Worm (Caenorhabditis elegans) whole organism, L1 larva: ENCODE data around the gene sri-10.

Experiments
- C04F5.9 ChIP-seq: sonication (generic microtip); optimal IDR thresholded peaks from 2 replicates; lab custom pipeline; 2016; ENCODE audit warnings: missing genetic modification characterization, missing compliant biosample characterization
- alr-1 ChIP-seq: fragments of 200-800 bp; sonication (Bioruptor generic); optimal IDR thresholded peaks from 2 replicates; lab custom pipeline; 2018; ENCODE audit warnings: borderline replicate concordance, mild to moderate bottlenecking, missing genetic modification characterization, missing compliant biosample characterization
- ama-1 ChIP-seq: fragments of 150-350 bp; optimal IDR thresholded peaks from 2 replicates; lab custom pipeline; 2014
- blmp-1 ChIP-seq: fragments of 150-350 bp; optimal IDR thresholded peaks from 2 replicates; lab custom pipeline; 2014; ENCODE audit warnings: missing biosample characterization, missing genetic modification characterization
- ceh-82 ChIP-seq, 3 experiments: fragments of 150-350 bp in 1 of 3; sonication (generic microtip) in 2 of 3; optimal IDR thresholded peaks; 2 replicates each; lab custom pipeline; 2014 to 2017; ENCODE audit warnings: missing biosample characterization in 3 of 3, missing genetic modification characterization in 3 of 3
- ceh-88 ChIP-seq: fragments of 200-800 bp; sonication (Bioruptor generic); IDR thresholded peaks from 2 replicates; pipeline ENCODE4 v1.3.6; 2022; ENCODE audit warnings: missing genetic modification characterization, missing compliant biosample characterization
- ceh-90 ChIP-seq: sonication (generic microtip); optimal IDR thresholded peaks from 2 replicates; lab custom pipeline; 2016; ENCODE audit warnings: missing genetic modification characterization, missing compliant biosample characterization
- ces-1 ChIP-seq: fragments of 150-350 bp; optimal IDR thresholded peaks from 2 replicates; lab custom pipeline; 2014; ENCODE audit warnings: missing biosample characterization, missing genetic modification reagents, missing genetic modification characterization
- dsc-1 ChIP-seq: sonication (generic microtip); optimal IDR thresholded peaks from 2 replicates; lab custom pipeline; 2016; ENCODE audit warnings: mild to moderate bottlenecking, missing genetic modification characterization, missing compliant biosample characterization
- efl-1 ChIP-seq, 4 experiments: fragments of 150-350 bp; optimal IDR thresholded peaks in 3 of 4; peaks in 1 of 4; 1 replicate in 1 of 4; 2 replicates in 3 of 4; lab custom pipeline; 2014; ENCODE audit warnings: missing biosample characterization in 2 of 4, missing genetic modification characterization in 2 of 4, missing genetic modification reagents in 2 of 4
- efl-3 ChIP-seq: fragments of 200-800 bp; sonication (Bioruptor generic); optimal IDR thresholded peaks from 2 replicates; lab custom pipeline; 2018; ENCODE audit warnings: mild to moderate bottlenecking, missing genetic modification characterization, missing compliant biosample characterization
- egl-13 ChIP-seq: sonication (generic microtip); optimal IDR thresholded peaks from 2 replicates; lab custom pipeline; 2016; ENCODE audit warnings: missing genotype, missing genetic modification reagents, missing genetic modification characterization, missing compliant biosample characterization
- elt-3 ChIP-seq, 6 experiments: fragments of 150-350 bp in 1 of 6; sonication (generic microtip); optimal IDR thresholded peaks; 2 replicates each; lab custom pipeline; 2017 to 2018; ENCODE audit warnings: missing biosample characterization in 6 of 6, missing genetic modification characterization in 6 of 6, inconsistent platforms in 1 of 6
- ets-5 ChIP-seq: fragments of 200-800 bp; sonication (Bioruptor generic); IDR thresholded peaks from 2 replicates; pipeline ENCODE4 v1.3.6; 2022; ENCODE audit warnings: missing genetic modification characterization, missing compliant biosample characterization
- fkh-10 ChIP-seq: sonication (generic microtip); optimal IDR thresholded peaks from 2 replicates; lab custom pipeline; 2017; ENCODE audit warnings: missing biosample characterization, missing genetic modification reagents, missing genetic modification characterization
- fkh-4 ChIP-seq: sonication (generic microtip); optimal IDR thresholded peaks from 2 replicates; lab custom pipeline; 2016; ENCODE audit warnings: missing compliant biosample characterization, missing genetic modification characterization, borderline replicate concordance
- grh-1 ChIP-seq: fragments of 200-800 bp; sonication (Bioruptor generic); IDR thresholded peaks from 2 replicates; pipeline ENCODE4 v1.3.6; 2022; ENCODE audit warnings: missing genetic modification reagents, missing genetic modification characterization, missing compliant biosample characterization
- hlh-17 ChIP-seq: fragments of 200-800 bp; sonication (Bioruptor generic); optimal IDR thresholded peaks from 2 replicates; lab custom pipeline; 2018; ENCODE audit warnings: missing genetic modification characterization, mild to moderate bottlenecking, missing compliant biosample characterization, moderate library complexity, borderline replicate concordance
- jun-1 ChIP-seq: fragments of 150-350 bp; optimal IDR thresholded peaks from 2 replicates; lab custom pipeline; 2014; ENCODE audit warnings: missing biosample characterization, missing genetic modification reagents, missing genetic modification characterization
- lin-13 ChIP-seq: fragments of 150-350 bp; optimal IDR thresholded peaks from 2 replicates; lab custom pipeline; 2014; ENCODE audit warnings: missing biosample characterization, missing genetic modification reagents, missing genetic modification characterization
- lin-14 ChIP-seq: fragments of 200-800 bp; sonication (Bioruptor generic); optimal IDR thresholded peaks from 2 replicates; lab custom pipeline; 2018; ENCODE audit warnings: mild to moderate bottlenecking, missing genetic modification characterization, moderate library complexity, missing compliant biosample characterization
- lin-39 ChIP-seq: fragments of 150-350 bp; optimal IDR thresholded peaks from 2 replicates; lab custom pipeline; 2014; ENCODE audit warnings: missing biosample characterization, missing genetic modification reagents, missing genetic modification characterization
- lir-3 ChIP-seq: sonication (generic microtip); optimal IDR thresholded peaks from 2 replicates; lab custom pipeline; 2016; ENCODE audit warnings: mild to moderate bottlenecking, missing genetic modification characterization, moderate library complexity, missing compliant biosample characterization; ENCODE audit not compliant: poor library complexity
- lsy-2 ChIP-seq, 2 experiments: fragments of 150-350 bp; optimal IDR thresholded peaks; 2 replicates each; lab custom pipeline; 2014; ENCODE audit warnings: missing biosample characterization in 2 of 2, missing genetic modification characterization in 2 of 2
- mab-9 ChIP-seq: fragments of 200-800 bp; sonication (Bioruptor generic); IDR thresholded peaks from 2 replicates; pipeline ENCODE4 v1.3.6; 2022; ENCODE audit warnings: missing genetic modification reagents, missing genetic modification characterization, missing compliant biosample characterization
- mef-2 ChIP-seq: fragments of 150-350 bp; optimal IDR thresholded peaks from 2 replicates; lab custom pipeline; 2014; ENCODE audit warnings: missing biosample characterization, missing genetic modification characterization
- mep-1 ChIP-seq: fragments of 150-350 bp; optimal IDR thresholded peaks from 2 replicates; lab custom pipeline; 2014; ENCODE audit warnings: missing biosample characterization, missing genetic modification characterization
- nhr-11 ChIP-seq: fragments of 150-350 bp; optimal IDR thresholded peaks from 2 replicates; lab custom pipeline; 2014; ENCODE audit warnings: missing biosample characterization, missing genetic modification characterization
- nhr-19 ChIP-seq: fragments of 200-800 bp; sonication (Bioruptor generic); conservative IDR thresholded peaks from 2 replicates; pipeline ENCODE4 v1.3.6; 2022; ENCODE audit warnings: missing genetic modification characterization, missing compliant biosample characterization
- nhr-71 ChIP-seq: sonication (generic microtip); optimal IDR thresholded peaks from 2 replicates; lab custom pipeline; 2016; ENCODE audit warnings: mild to moderate bottlenecking, missing genetic modification characterization, moderate library complexity, missing compliant biosample characterization
- nhr-76 ChIP-seq: sonication (generic microtip); optimal IDR thresholded peaks from 2 replicates; lab custom pipeline; 2017; ENCODE audit warnings: missing biosample characterization, missing genetic modification characterization
- nhr-84 ChIP-seq: sonication (generic microtip); optimal IDR thresholded peaks from 2 replicates; lab custom pipeline; 2017; ENCODE audit warnings: missing biosample characterization, missing genetic modification characterization
- pag-3 ChIP-seq: sonication (generic microtip); optimal IDR thresholded peaks from 2 replicates; lab custom pipeline; 2017; ENCODE audit warnings: missing genetic modification characterization, mild to moderate bottlenecking, missing compliant biosample characterization, antibody characterized with exemption, borderline replicate concordance; ENCODE audit not compliant: insufficient read depth
- pqm-1 ChIP-seq: sonication (generic microtip); optimal IDR thresholded peaks from 3 replicates; lab custom pipeline; 2017; ENCODE audit warnings: missing biosample characterization, missing genetic modification characterization
- snu-23 ChIP-seq: sonication (generic microtip); optimal IDR thresholded peaks from 2 replicates; lab custom pipeline; 2016; ENCODE audit warnings: missing genetic modification characterization, missing compliant biosample characterization
- sox-4 ChIP-seq: sonication (generic microtip); optimal IDR thresholded peaks from 2 replicates; lab custom pipeline; 2016; ENCODE audit warnings: missing genetic modification characterization, missing compliant biosample characterization
- sptf-1 ChIP-seq: fragments of 150-350 bp; optimal IDR thresholded peaks from 2 replicates; lab custom pipeline; 2014; ENCODE audit warnings: missing biosample characterization, missing genetic modification characterization
- sup-37 ChIP-seq: fragments of 200-800 bp; sonication (Bioruptor generic); optimal IDR thresholded peaks from 2 replicates; lab custom pipeline; 2018; ENCODE audit warnings: mild to moderate bottlenecking, missing genetic modification characterization, missing compliant biosample characterization
- tbx-2 ChIP-seq: sonication (generic microtip); optimal IDR thresholded peaks from 2 replicates; lab custom pipeline; 2016; ENCODE audit warnings: missing genetic modification characterization, missing compliant biosample characterization
- unc-30 ChIP-seq: sonication (generic microtip); optimal IDR thresholded peaks from 2 replicates; lab custom pipeline; 2017; ENCODE audit warnings: missing biosample characterization, missing genetic modification characterization
- unc-62 ChIP-seq: fragments of 150-350 bp; optimal IDR thresholded peaks from 2 replicates; lab custom pipeline; 2014; ENCODE audit warnings: missing biosample characterization, missing genetic modification reagents, missing genetic modification characterization
- vab-15 ChIP-seq: sonication (generic microtip); optimal IDR thresholded peaks from 2 replicates; lab custom pipeline; 2017; ENCODE audit warnings: missing genotype, mild to moderate bottlenecking, missing genetic modification characterization, missing compliant biosample characterization
- xbp-1 ChIP-seq: sonication (generic microtip); optimal IDR thresholded peaks from 2 replicates; lab custom pipeline; 2016; ENCODE audit warnings: missing genetic modification characterization, missing compliant biosample characterization
- zag-1 ChIP-seq: fragments of 150-350 bp; optimal IDR thresholded peaks from 2 replicates; lab custom pipeline; 2014; ENCODE audit warnings: missing biosample characterization, missing genetic modification characterization
- zip-4 ChIP-seq: fragments of 200-800 bp; sonication (Bioruptor generic); optimal IDR thresholded peaks from 2 replicates; lab custom pipeline; 2018; ENCODE audit warnings: mild to moderate bottlenecking, missing genetic modification characterization, moderate library complexity, missing compliant biosample characterization
- ztf-11 ChIP-seq, 2 experiments: sonication (generic microtip); optimal IDR thresholded peaks; 2 replicates each; lab custom pipeline; 2016 to 2017; ENCODE audit warnings: missing genetic modification characterization in 2 of 2, missing biosample characterization in 1 of 2, missing compliant biosample characterization in 1 of 2
- ztf-4 ChIP-seq: fragments of 150-350 bp; optimal IDR thresholded peaks from 2 replicates; lab custom pipeline; 2014; ENCODE audit warnings: missing biosample characterization, missing genetic modification characterization

The sri-10 gene

ce11 chrV:18811360-18811759 lies 5.1 kb upstream of the sri-10 start, which contains the start of gene C54E10.7:
Gene C54E10.7 (plus strand): TSS chrV:18811660.
- TF ChIP-seq pqm-1 (tag; lab: Kevin White, UChicago) (no peak), unc-30 (tag; lab: Kevin White, UChicago) (no peak), ama-1 (lab: Kevin White, UChicago) (no peak), fkh-10 (no peak)
- TF ChIP-seq, all 84 proteins: peak for 0

ce11 chrV:18810705-18811104 lies 4.4 kb upstream of the sri-10 start, which contains the start of gene C54E10.3:
Gene C54E10.3 (plus strand): TSS chrV:18811005.
- TF ChIP-seq alr-1 (no peak), ceh-88 (GFP tag; lab: Robert Waterston, UW) (no peak), pag-3 (tag; lab: Kevin White, UChicago) (no peak), lsy-2 (tag; optimal IDR thresholded peaks at IDR 0.05; lab: Kevin White, UChicago) (no peak), mef-2 (tag; lab: Kevin White, UChicago) (no peak), ces-1 (GFP tag; lab: Kevin White, UChicago) (no peak), nhr-11 (no peak), lin-14 (no peak), unc-62 (no peak), hlh-17 (GFP tag; lab: Kevin White, UChicago) (no peak), elt-3 (tag; optimal IDR thresholded peaks at IDR 0.05; lab: Kevin White, UChicago) (no peak), ceh-90 (tag; lab: Kevin White, UChicago) (no peak), mab-9 (GFP tag; lab: Robert Waterston, UW) (no peak), ztf-11 (tag; optimal IDR thresholded peaks at IDR 0.05; lab: Kevin White, UChicago) (no peak), xbp-1 (tag; lab: Kevin White, UChicago) (no peak)

ce11 chrV:18808621-18809020 lies 2.3 kb upstream of the sri-10 start, which contains the start of gene C54E10.6:
Gene C54E10.6 (minus strand): TSS chrV:18808729.
- TF ChIP-seq dsc-1 (tag; lab: Kevin White, UChicago), result no peak
- TF ChIP-seq nhr-11, result no peak
- no peak for TF ChIP-seq unc-62
- no peak for TF ChIP-seq sup-37 (GFP tag; lab: Kevin White, UChicago)
- no peak for TF ChIP-seq mab-9 (GFP tag; lab: Robert Waterston, UW)
- TF ChIP-seq jun-1 (tag; lab: Kevin White, UChicago), result no peak
- no peak for TF ChIP-seq zag-1
- TF ChIP-seq zip-4, result no peak
- TF ChIP-seq pqm-1 (tag; lab: Kevin White, UChicago), result no peak
- TF ChIP-seq ets-5 (GFP tag; lab: Robert Waterston, UW), result no peak
- peak in 1 of 2 experiments; percentile 23 for TF ChIP-seq ztf-11 (tag; optimal IDR thresholded peaks at IDR 0.05; lab: Kevin White, UChicago)
- no peak for TF ChIP-seq nhr-76 (tag; lab: Kevin White, UChicago)
- TF ChIP-seq sptf-1 (tag; lab: Kevin White, UChicago), result no peak
- TF ChIP-seq vab-15 (tag; lab: Kevin White, UChicago), result no peak
- no peak for TF ChIP-seq ceh-82 (tag; optimal IDR thresholded peaks at IDR 0.05; lab: Kevin White, UChicago)
- TF ChIP-seq sox-4 (tag; lab: Kevin White, UChicago), result no peak
- TF ChIP-seq efl-3, result no peak
- 0 out of 2 replicates have a peak, but pooled peaks have one; percentile 11 for TF ChIP-seq nhr-19 (GFP tag; lab: Robert Waterston, UW)
- TF ChIP-seq efl-1 (optimal IDR thresholded peaks at IDR 0.05; lab: Kevin White, UChicago), result peak in 1 of 2 experiments; percentile 5
- TF ChIP-seq efl-1 (GFP tag; optimal IDR thresholded peaks at IDR 0.05 in 1 of 2; lab: Kevin White, UChicago), result no peak
- TF ChIP-seq egl-13 (tag; lab: Kevin White, UChicago), result no peak
- no peak for TF ChIP-seq C04F5.9 (tag; lab: Kevin White, UChicago)
- TF ChIP-seq grh-1 (GFP tag; lab: Robert Waterston, UW), result no peak
- TF ChIP-seq hlh-17 (GFP tag; lab: Kevin White, UChicago), result no peak
- no peak for TF ChIP-seq fkh-4 (tag; lab: Kevin White, UChicago)
- TF ChIP-seq nhr-71 (tag; lab: Kevin White, UChicago), result no peak
- TF ChIP-seq ceh-90 (tag; lab: Kevin White, UChicago), result no peak
- TF ChIP-seq fkh-10, result no peak
- TF ChIP-seq tbx-2 (tag; lab: Kevin White, UChicago), result peak; percentile 18
- no peak for TF ChIP-seq mep-1 (tag; lab: Kevin White, UChicago)
- no peak for TF ChIP-seq lir-3 (tag; lab: Kevin White, UChicago)
- no peak for TF ChIP-seq lin-13 (GFP tag; lab: Kevin White, UChicago)
- peak; percentile 16 for TF ChIP-seq snu-23 (GFP tag; lab: Kevin White, UChicago)
- no peak for TF ChIP-seq lin-39 (tag; lab: Kevin White, UChicago)
- no peak for TF ChIP-seq mef-2 (tag; lab: Kevin White, UChicago)
- TF ChIP-seq nhr-84 (tag; lab: Kevin White, UChicago), result no peak
- no peak for TF ChIP-seq ztf-4
- no peak for TF ChIP-seq blmp-1 (tag; lab: Kevin White, UChicago)
- no peak for TF ChIP-seq elt-3 (tag; optimal IDR thresholded peaks at IDR 0.05; lab: Kevin White, UChicago)
